In the genomic region with DNA sequence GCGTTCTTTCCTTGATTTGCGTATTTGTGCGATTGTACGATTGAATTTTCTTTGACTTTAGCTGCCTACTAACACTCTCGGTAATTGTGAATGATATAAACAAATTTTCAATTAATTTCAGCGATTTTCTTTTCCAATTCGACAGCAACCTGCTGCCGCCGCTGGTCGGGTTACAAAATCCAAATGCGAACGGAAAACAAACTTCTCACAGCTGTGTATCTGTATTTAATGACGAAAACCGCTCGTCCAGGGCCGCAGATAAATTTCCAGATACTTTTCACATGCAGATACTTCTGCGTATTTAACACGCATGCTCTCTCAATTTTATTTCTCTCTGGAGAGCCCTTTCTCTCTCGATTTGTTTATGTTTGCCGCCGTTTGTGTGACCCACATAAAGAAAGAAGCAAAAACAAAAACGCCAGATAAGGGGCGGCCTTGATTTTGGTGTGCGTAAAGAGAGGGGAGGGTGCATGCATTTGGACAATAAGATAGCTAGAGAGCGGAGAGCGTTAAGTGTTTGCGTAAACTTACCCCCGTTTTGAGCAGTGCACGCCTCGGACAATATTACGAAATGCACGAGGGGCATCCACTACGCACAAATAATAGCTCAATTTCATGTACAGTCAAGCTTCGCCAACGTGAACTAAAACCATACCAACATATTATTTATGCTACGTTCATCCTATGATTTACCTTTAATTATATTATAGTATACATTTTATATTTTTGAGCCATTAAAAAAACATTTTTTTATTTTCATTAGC, we compare ENCODE assay signal across 1 fruit fly cellular context.
TF ChIP-seq lines count a peak whose summit lies in the region.

Gene CG12402 (minus strand): TSS at position 164 of the 764 bp plus-strand sequence.

TF ChIP-seq in whole organism, embryonic, 481 proteins besides CTCF, POLR2A, EP300 and RAD21 (continued from another document and continues in another):
- TF ChIP-seq unc-4 (GFP tag; IDR thresholded peaks at IDR 0.05; lab: Robert Waterston, UW; ENCODE audit: partially characterized antibody) (peak; percentile 42; the same call in 1 of the 2 replicates), Med (GFP tag; lab: Kevin White, UChicago) (peak; percentile 94), CG1792 (GFP tag; optimal IDR thresholded peaks at IDR 0.05; lab: Kevin White, UChicago) (peak; percentile 51), lilli (GFP tag; optimal IDR thresholded peaks at IDR 0.05; lab: Kevin White, UChicago) (peak; percentile 69), mirr (GFP tag; optimal IDR thresholded peaks at IDR 0.05; lab: Kevin White, UChicago) (peak; percentile 70), CG31441 (GFP tag; IDR thresholded peaks at IDR 0.05; lab: Robert Waterston, UW) (peak; percentile 95), Fer2 (tag; optimal IDR thresholded peaks at IDR 0.05; lab: Kevin White, UChicago) (peak; percentile 65), sqz (GFP tag; optimal IDR thresholded peaks at IDR 0.05; lab: Kevin White, UChicago) (peak; percentile 86), gem (tag; optimal IDR thresholded peaks at IDR 0.05; lab: Kevin White, UChicago) (peak; percentile 91), CG4707 (GFP tag; optimal IDR thresholded peaks at IDR 0.05; lab: Kevin White, UChicago) (peak; percentile 71), pnt (GFP tag; optimal IDR thresholded peaks at IDR 0.05; lab: Kevin White, UChicago) (peak; percentile 49), chinmo (GFP tag; IDR thresholded peaks at IDR 0.05; lab: Robert Waterston, UW; ENCODE audit: partially characterized antibody) (peak; percentile 100), CG6272 (GFP tag; IDR thresholded peaks at IDR 0.05; lab: Robert Waterston, UW) (peak; percentile 72), Hr51 (GFP tag; optimal IDR thresholded peaks at IDR 0.05; lab: Kevin White, UChicago) (peak; percentile 69 to 94), CG1233 (GFP tag; optimal IDR thresholded peaks at IDR 0.05; lab: Kevin White, UChicago) (peak; percentile 81), yki (optimal IDR thresholded peaks at IDR 0.05; lab: Kevin White, UChicago) (no peak), CG18619 (GFP tag; optimal IDR thresholded peaks at IDR 0.05; lab: Kevin White, UChicago) (peak; percentile 61), Poxn (GFP tag; IDR thresholded peaks at IDR 0.05; lab: Robert Waterston, UW) (no peak), Rfx (GFP tag; IDR thresholded peaks at IDR 0.05; lab: Robert Waterston, UW) (peak; percentile 81), CG34224 (GFP tag; IDR thresholded peaks at IDR 0.05; lab: Robert Waterston, UW; ENCODE audit: partially characterized antibody) (peak; percentile 59; the same call in 2 of the 3 replicates), CG10565 (GFP tag; optimal IDR thresholded peaks at IDR 0.05; lab: Kevin White, UChicago) (peak; percentile 29), vvl (GFP tag; IDR thresholded peaks at IDR 0.05; lab: Robert Waterston, UW) (peak; percentile 95), croc (GFP tag; conservative IDR thresholded peaks at IDR 0.05; lab: Robert Waterston, UW) (peak; percentile 61), CrebB (tag; optimal IDR thresholded peaks at IDR 0.05; lab: Kevin White, UChicago) (peak; percentile 60), CG9817 (tag; optimal IDR thresholded peaks at IDR 0.05; lab: Kevin White, UChicago) (peak; percentile 65), Hmx (GFP tag; optimal IDR thresholded peaks at IDR 0.05; lab: Kevin White, UChicago) (no peak), CG8478 (optimal IDR thresholded peaks at IDR 0.05; lab: Kevin White, UChicago) (no peak), run (tag; optimal IDR thresholded peaks at IDR 0.05; lab: Kevin White, UChicago) (peak; percentile 76), sd (tag; optimal IDR thresholded peaks at IDR 0.05; lab: Kevin White, UChicago) (peak; percentile 69), Bteb2 (GFP tag; optimal IDR thresholded peaks at IDR 0.05; lab: Kevin White, UChicago) (peak; percentile 9), CG8944 (GFP tag; optimal IDR thresholded peaks at IDR 0.05; lab: Kevin White, UChicago) (peak; percentile 37), CG13894 (tag; optimal IDR thresholded peaks at IDR 0.05; lab: Kevin White, UChicago) (peak; percentile 63), CG15696 (tag; optimal IDR thresholded peaks at IDR 0.05; lab: Kevin White, UChicago) (peak; percentile 75), Opbp (GFP tag; IDR thresholded peaks at IDR 0.05; lab: Robert Waterston, UW; ENCODE audit: partially characterized antibody) (0 out of 3 replicates have a peak, but pooled peaks have one; percentile 43), wdn (GFP tag; IDR thresholded peaks at IDR 0.05; lab: Robert Waterston, UW) (peak; percentile 57; the same call in 1 of the 2 replicates), CG2678 (tag; optimal IDR thresholded peaks at IDR 0.05; lab: Kevin White, UChicago) (peak; percentile 87), Fer1 (GFP tag; optimal IDR thresholded peaks at IDR 0.05; lab: Kevin White, UChicago) (peak; percentile 87), CG11093 (GFP tag; IDR thresholded peaks at IDR 0.05; lab: Robert Waterston, UW) (peak; percentile 76; the same call in 2 of the 3 replicates), CG10654 (GFP tag; optimal IDR thresholded peaks at IDR 0.05; lab: Kevin White, UChicago) (peak; percentile 85), Eip74EF (GFP tag; optimal IDR thresholded peaks at IDR 0.05; lab: Kevin White, UChicago) (peak in 1 of 2 experiments; percentile 70), slp2 (GFP tag; optimal IDR thresholded peaks at IDR 0.05; lab: Kevin White, UChicago) (peak; percentile 65), zen2 (GFP tag; IDR thresholded peaks at IDR 0.05; lab: Robert Waterston, UW; ENCODE audit: partially characterized antibody) (peak; percentile 42; the same call in 2 of the 3 replicates), CG42726 (GFP tag; IDR thresholded peaks at IDR 0.05; lab: Robert Waterston, UW; ENCODE audit: partially characterized antibody) (no peak), luna (GFP tag; optimal IDR thresholded peaks at IDR 0.05; lab: Kevin White, UChicago) (no peak), Blimp-1 (GFP tag; optimal IDR thresholded peaks at IDR 0.05; lab: Kevin White, UChicago) (peak; percentile 82), NFAT (GFP tag; IDR thresholded peaks at IDR 0.05; lab: Robert Waterston, UW) (peak; percentile 64), Neu2 (GFP tag; optimal IDR thresholded peaks at IDR 0.05; lab: Kevin White, UChicago; ENCODE audit: borderline replicate concordance) (no peak), CG3281 (GFP tag; optimal IDR thresholded peaks at IDR 0.05; lab: Kevin White, UChicago) (peak; percentile 72), CG7271 (tag; optimal IDR thresholded peaks at IDR 0.05; lab: Kevin White, UChicago) (peak; percentile 19), gcm (GFP tag; optimal IDR thresholded peaks at IDR 0.05; lab: Kevin White, UChicago) (peak; percentile 86), bowl (GFP tag; IDR thresholded peaks at IDR 0.05; lab: Robert Waterston, UW) (peak; percentile 63; the same call in 1 of the 2 replicates), Jarid2 (GFP tag; optimal IDR thresholded peaks at IDR 0.05; lab: Kevin White, UChicago) (peak; percentile 11), lmd (GFP tag; IDR thresholded peaks at IDR 0.05; lab: Robert Waterston, UW) (peak; percentile 85), Asciz (GFP tag; optimal IDR thresholded peaks at IDR 0.05; lab: Kevin White, UChicago) (peak; percentile 88), Awh (GFP tag; IDR thresholded peaks at IDR 0.05; lab: Robert Waterston, UW) (peak; percentile 91), Sry-δ (GFP tag; optimal IDR thresholded peaks at IDR 0.05; lab: Kevin White, UChicago) (peak; percentile 3), Ets65A (GFP tag; lab: Kevin White, UChicago) (peak; percentile 95), phol (tag; optimal IDR thresholded peaks at IDR 0.05; lab: Kevin White, UChicago) (peak; percentile 86), chm (GFP tag; IDR thresholded peaks at IDR 0.05; lab: Robert Waterston, UW) (peak; percentile 90), ATbp (GFP tag; optimal IDR thresholded peaks at IDR 0.05; lab: Kevin White, UChicago) (peak; percentile 85), kay (GFP tag; optimal IDR thresholded peaks at IDR 0.05; lab: Kevin White, UChicago) (peak; percentile 76), danr (GFP tag; IDR thresholded peaks at IDR 0.05; lab: Robert Waterston, UW) (peak; percentile 70), CG2120 (GFP tag; optimal IDR thresholded peaks at IDR 0.05; lab: Kevin White, UChicago) (peak; percentile 67), scrt (GFP tag; optimal IDR thresholded peaks at IDR 0.05; lab: Kevin White, UChicago) (peak; percentile 64), CG16779 (GFP tag; IDR thresholded peaks at IDR 0.05; lab: Robert Waterston, UW) (0 out of 2 replicates have a peak, but pooled peaks have one; percentile 30), HHEX (GFP tag; optimal IDR thresholded peaks at IDR 0.05; lab: Kevin White, UChicago) (peak; percentile 83), dimm (GFP tag; IDR thresholded peaks at IDR 0.05; lab: Robert Waterston, UW) (peak; percentile 51; the same call in 1 of the 2 replicates), CG2116 (GFP tag; optimal IDR thresholded peaks at IDR 0.05; lab: Kevin White, UChicago) (peak; percentile 49), CG17568 (GFP tag; optimal IDR thresholded peaks at IDR 0.05; lab: Kevin White, UChicago) (peak; percentile 99), CG14441 (GFP tag; IDR thresholded peaks at IDR 0.05; lab: Robert Waterston, UW) (peak; percentile 89), HmgD (GFP tag; optimal IDR thresholded peaks at IDR 0.05; lab: Kevin White, UChicago) (peak; percentile 45), CG9437 (GFP tag; optimal IDR thresholded peaks at IDR 0.05; lab: Kevin White, UChicago) (peak; percentile 63), sug (tag; optimal IDR thresholded peaks at IDR 0.05; lab: Kevin White, UChicago) (peak; percentile 72), CG12391 (tag; optimal IDR thresholded peaks at IDR 0.05; lab: Kevin White, UChicago) (peak; percentile 90), lab (GFP tag; optimal IDR thresholded peaks at IDR 0.05; lab: Kevin White, UChicago) (peak; percentile 89), Mrtf (GFP tag; IDR thresholded peaks at IDR 0.05; lab: Robert Waterston, UW) (peak; percentile 84), CG11560 (tag; IDR thresholded peaks at IDR 0.05; lab: Robert Waterston, UW) (no peak), Stat92E (GFP tag; optimal IDR thresholded peaks at IDR 0.05; lab: Kevin White, UChicago) (peak in 1 of 3 experiments; percentile 89), Doc2 (GFP tag; IDR thresholded peaks at IDR 0.05; lab: Robert Waterston, UW) (no peak), tap (tag; optimal IDR thresholded peaks at IDR 0.05; lab: Kevin White, UChicago) (peak; percentile 86), hth (optimal IDR thresholded peaks at IDR 0.05; lab: Kevin White, UChicago) (no peak), vfl (GFP tag; optimal IDR thresholded peaks at IDR 0.05; lab: Kevin White, UChicago) (peak; percentile 16), sc (optimal IDR thresholded peaks at IDR 0.05; lab: Kevin White, UChicago) (no peak), sc (GFP tag; optimal IDR thresholded peaks at IDR 0.05; lab: Kevin White, UChicago) (peak; percentile 68), C15 (GFP tag; IDR thresholded peaks at IDR 0.05; lab: Robert Waterston, UW) (0 out of 3 replicates have a peak, but pooled peaks have one; percentile 32), CG1602 (GFP tag; optimal IDR thresholded peaks at IDR 0.05; lab: Kevin White, UChicago) (peak; percentile 80), TFAM (GFP tag; optimal IDR thresholded peaks at IDR 0.05; lab: Kevin White, UChicago) (peak; percentile 60), Hand (GFP tag; optimal IDR thresholded peaks at IDR 0.05; lab: Kevin White, UChicago) (peak; percentile 29), CG10366 (GFP tag; IDR thresholded peaks at IDR 0.05; lab: Robert Waterston, UW) (peak; percentile 87), CG10543 (GFP tag; optimal IDR thresholded peaks at IDR 0.05; lab: Kevin White, UChicago) (peak; percentile 78), tin (GFP tag; optimal IDR thresholded peaks at IDR 0.05; lab: Kevin White, UChicago) (peak; percentile 91), zf30C (GFP tag; optimal IDR thresholded peaks at IDR 0.05; lab: Kevin White, UChicago) (peak; percentile 99), chif (GFP tag; optimal IDR thresholded peaks at IDR 0.05; lab: Kevin White, UChicago) (peak; percentile 59 to 60), CG8359 (GFP tag; optimal IDR thresholded peaks at IDR 0.05; lab: Kevin White, UChicago; ENCODE audit: borderline replicate concordance) (peak; percentile 65), crc (GFP tag; optimal IDR thresholded peaks at IDR 0.05; lab: Kevin White, UChicago) (peak; percentile 27), sna (GFP tag; IDR thresholded peaks at IDR 0.05; lab: Robert Waterston, UW; ENCODE audit: partially characterized antibody) (peak; percentile 19; the same call in 1 of the 2 replicates), CG4730 (GFP tag; IDR thresholded peaks at IDR 0.05; lab: Robert Waterston, UW) (peak; percentile 77), bigmax (GFP tag; optimal IDR thresholded peaks at IDR 0.05; lab: Kevin White, UChicago) (no peak), rib (GFP tag; IDR thresholded peaks at IDR 0.05; lab: Robert Waterston, UW) (peak; percentile 85; the same call in 1 of the 2 replicates), Ptx1 (GFP tag; IDR thresholded peaks at IDR 0.05; lab: Robert Waterston, UW) (peak; percentile 89), CG11723 (GFP tag; optimal IDR thresholded peaks at IDR 0.05; lab: Kevin White, UChicago) (peak; percentile 68), CG10274 (GFP tag; optimal IDR thresholded peaks at IDR 0.05; lab: Kevin White, UChicago) (peak; percentile 48), Oaz (GFP tag; IDR thresholded peaks at IDR 0.05; lab: Robert Waterston, UW) (peak; percentile 75), CkIIα-i1 (GFP tag; IDR thresholded peaks at IDR 0.05; lab: Robert Waterston, UW) (no peak), pzg (GFP tag; optimal IDR thresholded peaks at IDR 0.05; lab: Kevin White, UChicago) (no peak), Bdp1 (GFP tag; optimal IDR thresholded peaks at IDR 0.05; lab: Kevin White, UChicago) (peak; percentile 54), CG1024 (GFP tag; IDR thresholded peaks at IDR 0.05; lab: Robert Waterston, UW) (peak; percentile 73), Sox102F (GFP tag; optimal IDR thresholded peaks at IDR 0.05; lab: Kevin White, UChicago) (peak; percentile 90), Atf-2 (GFP tag; optimal IDR thresholded peaks at IDR 0.05; lab: Kevin White, UChicago) (peak; percentile 36), otp (GFP tag; IDR thresholded peaks at IDR 0.05; lab: Robert Waterston, UW) (peak; percentile 92), Sox100B (GFP tag; optimal IDR thresholded peaks at IDR 0.05; lab: Kevin White, UChicago) (peak; percentile 84), repo (GFP tag; optimal IDR thresholded peaks at IDR 0.05; lab: Kevin White, UChicago) (peak; percentile 57), YL-1 (GFP tag; optimal IDR thresholded peaks at IDR 0.05; lab: Kevin White, UChicago) (no peak), CG15269 (tag; optimal IDR thresholded peaks at IDR 0.05; lab: Kevin White, UChicago) (peak; percentile 91), Deaf1 (tag; optimal IDR thresholded peaks at IDR 0.05; lab: Kevin White, UChicago) (peak; percentile 70), CG6683 (GFP tag; optimal IDR thresholded peaks at IDR 0.05; lab: Kevin White, UChicago) (peak; percentile 69), CG12071 (GFP tag; optimal IDR thresholded peaks at IDR 0.05; lab: Kevin White, UChicago) (peak; percentile 81), CG2129 (GFP tag; IDR thresholded peaks at IDR 0.05; lab: Robert Waterston, UW; ENCODE audit: partially characterized antibody) (no peak)
